Worm (Caenorhabditis elegans) whole organism, L3 larva: ENCODE results near the gene Y116A8C.469.

ENCODE experiments used
- ceh-82 ChIP-seq: fragments of 150-350 bp; optimal IDR thresholded peaks from 2 replicates; lab custom pipeline; 2014; ENCODE audit warnings: missing biosample characterization, missing genetic modification characterization
- egl-5 ChIP-seq: fragments of 150-350 bp; optimal IDR thresholded peaks from 2 replicates; lab custom pipeline; 2017; ENCODE audit warnings: missing biosample characterization, missing genetic modification reagents, missing genetic modification characterization, inconsistent platforms
- elt-1 ChIP-seq: fragments of 150-350 bp; optimal IDR thresholded peaks from 2 replicates; lab custom pipeline; 2014; ENCODE audit warnings: missing biosample characterization, missing genetic modification characterization
- elt-3 ChIP-seq, 3 experiments: fragments of 150-350 bp in 1 of 3; sonication (generic microtip) in 2 of 3; optimal IDR thresholded peaks; 2 replicates in 2 of 3; 4 replicates in 1 of 3; lab custom pipeline; 2014 to 2017; ENCODE audit warnings: missing biosample characterization in 3 of 3, missing genetic modification characterization in 3 of 3
- eor-1 ChIP-seq, 2 experiments: fragments of 150-350 bp; optimal IDR thresholded peaks; 2 replicates each; lab custom pipeline; 2014 to 2018; ENCODE audit warnings: missing biosample characterization in 2 of 2, missing genetic modification characterization in 2 of 2
- snpc-4 ChIP-seq: fragments of 150-350 bp; optimal IDR thresholded peaks from 2 replicates; lab custom pipeline; 2014; ENCODE audit warnings: missing biosample characterization, missing genetic modification characterization
- zag-1 ChIP-seq: fragments of 150-350 bp; optimal IDR thresholded peaks from 2 replicates; lab custom pipeline; 2014; ENCODE audit warnings: missing biosample characterization, missing genetic modification characterization

DNA sequence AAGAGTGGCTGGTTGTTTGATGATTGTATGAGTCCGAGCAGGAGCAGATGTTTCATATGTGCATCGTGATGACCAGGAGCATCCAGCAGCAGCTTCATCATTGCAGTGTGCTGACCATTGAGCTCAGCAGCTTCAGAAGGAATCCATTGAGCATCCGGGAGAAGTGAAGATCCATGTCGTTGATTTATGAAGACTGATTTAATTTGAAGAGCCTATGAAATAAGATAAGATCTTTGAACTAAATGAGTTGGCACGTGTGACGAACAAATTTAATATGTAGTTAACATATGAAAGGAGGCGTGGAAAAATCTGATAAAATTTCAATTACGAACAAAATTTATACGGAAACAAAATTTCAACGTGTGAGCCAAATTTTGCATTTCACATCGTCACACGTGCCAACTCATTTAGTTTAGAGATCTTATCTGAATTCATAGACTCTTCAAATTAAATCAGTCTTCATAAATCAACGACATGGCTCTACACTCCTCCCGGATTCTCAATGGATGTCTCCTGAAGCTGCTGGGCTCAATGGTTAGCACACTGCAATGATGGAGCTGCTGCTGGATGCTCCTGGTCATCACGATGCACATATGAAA is at the start of gene Y116A8C.469, which contains the start of gene Y116A8C.468:
- no peak for TF ChIP-seq elt-1 (tag; lab: Kevin White, UChicago)
- TF ChIP-seq elt-3 (tag; optimal IDR thresholded peaks at IDR 0.05; lab: Kevin White, UChicago): no peak
- TF ChIP-seq eor-1 (tag; optimal IDR thresholded peaks at IDR 0.05; lab: Kevin White, UChicago): no peak
- no peak for TF ChIP-seq snpc-4
- TF ChIP-seq zag-1 (tag; lab: Kevin White, UChicago): no peak
- TF ChIP-seq ceh-82 (tag; lab: Kevin White, UChicago): no peak
- TF ChIP-seq egl-5: no peak
